Fruit fly (Drosophila melanogaster) whole organism, pupa: ENCODE measurements around the gene CG2104.

Experiments used
- CG10348 ChIP-seq: fragments of 200-800 bp; sonication (Bioruptor generic); IDR thresholded peaks from 2 replicates; pipeline ENCODE4 v1.3.6; 2022; ENCODE audit warnings: missing biosample characterization, missing genetic modification characterization
- CG12605 ChIP-seq: fragments of 200-800 bp; sonication (Bioruptor generic); IDR thresholded peaks from 2 replicates; pipeline ENCODE4 v1.3.6; 2022; ENCODE audit warnings: missing biosample characterization, missing genetic modification characterization
- EcR ChIP-seq: fragments of 200-800 bp; sonication (Bioruptor generic); optimal IDR thresholded peaks from 3 replicates; lab custom pipeline; 2019; ENCODE audit warnings: missing biosample characterization, missing genetic modification characterization, mild to moderate bottlenecking, moderate library complexity, missing genetic modification reagents

- TF ChIP-seq CG10348 (GFP tag; lab: Robert Waterston, UW): peak; percentile 59; the same call in 1 of the 2 replicates
- TF ChIP-seq EcR (GFP tag; lab: Kevin White, UChicago): peak; percentile 12
- TF ChIP-seq CG12605 (GFP tag; lab: Robert Waterston, UW): peak; percentile 49; the same call in 1 of the 2 replicates
Observed at dm6 chr3R:5654692-5655181, 38.3 kb downstream of the CG2104 start, which contains the start of the genes elm and MED27.
